Worm (Caenorhabditis elegans) whole organism, L1 larva: ENCODE data around the gene tbx-41.

Source experiments
- C04F5.9 ChIP-seq: sonication (generic microtip); optimal IDR thresholded peaks from 2 replicates; lab custom pipeline; 2016; ENCODE audit warnings: missing genetic modification characterization, missing compliant biosample characterization
- F16B12.6 ChIP-seq: fragments of 150-350 bp; optimal IDR thresholded peaks from 2 replicates; lab custom pipeline; 2014; ENCODE audit warnings: missing biosample characterization, missing genetic modification characterization
- aly-2 ChIP-seq: fragments of 150-350 bp; optimal IDR thresholded peaks from 2 replicates; lab custom pipeline; 2014; ENCODE audit warnings: missing biosample characterization, missing genetic modification characterization
- ama-1 ChIP-seq: fragments of 150-350 bp; optimal IDR thresholded peaks from 2 replicates; lab custom pipeline; 2014
- ceh-8 ChIP-seq: fragments of 200-800 bp; sonication (Bioruptor generic); optimal IDR thresholded peaks from 2 replicates; lab custom pipeline; 2018; ENCODE audit warnings: mild to moderate bottlenecking, missing genetic modification characterization, moderate library complexity, missing compliant biosample characterization
- ceh-82 ChIP-seq, 3 experiments: fragments of 150-350 bp in 1 of 3; sonication (generic microtip) in 2 of 3; optimal IDR thresholded peaks; 2 replicates each; lab custom pipeline; 2014 to 2017; ENCODE audit warnings: missing biosample characterization in 3 of 3, missing genetic modification characterization in 3 of 3
- ceh-88 ChIP-seq: fragments of 200-800 bp; sonication (Bioruptor generic); IDR thresholded peaks from 2 replicates; pipeline ENCODE4 v1.3.6; 2022; ENCODE audit warnings: missing genetic modification characterization, missing compliant biosample characterization
- ceh-90 ChIP-seq: sonication (generic microtip); optimal IDR thresholded peaks from 2 replicates; lab custom pipeline; 2016; ENCODE audit warnings: missing genetic modification characterization, missing compliant biosample characterization
- dpl-1 ChIP-seq, 3 experiments: fragments of 150-350 bp in 2 of 3; sonication (generic microtip) in 1 of 3; optimal IDR thresholded peaks; 2 replicates each; lab custom pipeline; 2014 to 2017; ENCODE audit warnings: missing biosample characterization in 3 of 3, missing genetic modification characterization in 3 of 3, missing genetic modification reagents in 3 of 3
- dsc-1 ChIP-seq: sonication (generic microtip); optimal IDR thresholded peaks from 2 replicates; lab custom pipeline; 2016; ENCODE audit warnings: mild to moderate bottlenecking, missing genetic modification characterization, missing compliant biosample characterization
- efl-1 ChIP-seq, 4 experiments: fragments of 150-350 bp; optimal IDR thresholded peaks in 3 of 4; peaks in 1 of 4; 1 replicate in 1 of 4; 2 replicates in 3 of 4; lab custom pipeline; 2014; ENCODE audit warnings: missing biosample characterization in 2 of 4, missing genetic modification characterization in 2 of 4, missing genetic modification reagents in 2 of 4
- egl-13 ChIP-seq: sonication (generic microtip); optimal IDR thresholded peaks from 2 replicates; lab custom pipeline; 2016; ENCODE audit warnings: missing genotype, missing genetic modification reagents, missing genetic modification characterization, missing compliant biosample characterization
- grh-1 ChIP-seq: fragments of 200-800 bp; sonication (Bioruptor generic); IDR thresholded peaks from 2 replicates; pipeline ENCODE4 v1.3.6; 2022; ENCODE audit warnings: missing genetic modification reagents, missing genetic modification characterization, missing compliant biosample characterization
- jun-1 ChIP-seq: fragments of 150-350 bp; optimal IDR thresholded peaks from 2 replicates; lab custom pipeline; 2014; ENCODE audit warnings: missing biosample characterization, missing genetic modification reagents, missing genetic modification characterization
- lin-35 ChIP-seq, 2 experiments: fragments of 150-350 bp; optimal IDR thresholded peaks; 2 replicates each; lab custom pipeline; 2014; ENCODE audit warnings: missing biosample characterization in 2 of 2, missing genetic modification characterization in 2 of 2, missing genetic modification reagents in 2 of 2
- lsy-2 ChIP-seq, 2 experiments: fragments of 150-350 bp; optimal IDR thresholded peaks; 2 replicates each; lab custom pipeline; 2014; ENCODE audit warnings: missing biosample characterization in 2 of 2, missing genetic modification characterization in 2 of 2
- mab-9 ChIP-seq: fragments of 200-800 bp; sonication (Bioruptor generic); IDR thresholded peaks from 2 replicates; pipeline ENCODE4 v1.3.6; 2022; ENCODE audit warnings: missing genetic modification reagents, missing genetic modification characterization, missing compliant biosample characterization
- mep-1 ChIP-seq: fragments of 150-350 bp; optimal IDR thresholded peaks from 2 replicates; lab custom pipeline; 2014; ENCODE audit warnings: missing biosample characterization, missing genetic modification characterization
- nhr-11 ChIP-seq: fragments of 150-350 bp; optimal IDR thresholded peaks from 2 replicates; lab custom pipeline; 2014; ENCODE audit warnings: missing biosample characterization, missing genetic modification characterization
- nhr-20 ChIP-seq: sonication (generic microtip); optimal IDR thresholded peaks from 2 replicates; lab custom pipeline; 2016; ENCODE audit warnings: mild to moderate bottlenecking, missing genetic modification characterization, missing compliant biosample characterization
- nhr-28 ChIP-seq: fragments of 150-350 bp; optimal IDR thresholded peaks from 2 replicates; lab custom pipeline; 2014; ENCODE audit warnings: missing biosample characterization, missing genetic modification characterization
- nhr-47 ChIP-seq: sonication (generic microtip); optimal IDR thresholded peaks from 2 replicates; lab custom pipeline; 2016; ENCODE audit warnings: mild to moderate bottlenecking, missing genetic modification characterization, moderate library complexity, missing compliant biosample characterization
- nhr-71 ChIP-seq: sonication (generic microtip); optimal IDR thresholded peaks from 2 replicates; lab custom pipeline; 2016; ENCODE audit warnings: mild to moderate bottlenecking, missing genetic modification characterization, moderate library complexity, missing compliant biosample characterization
- nhr-77 ChIP-seq: fragments of 150-350 bp; optimal IDR thresholded peaks from 2 replicates; lab custom pipeline; 2014; ENCODE audit warnings: missing biosample characterization, missing genetic modification characterization
- rnt-1 ChIP-seq: sonication (generic microtip); optimal IDR thresholded peaks from 2 replicates; lab custom pipeline; 2016; ENCODE audit warnings: mild to moderate bottlenecking, missing genetic modification characterization, moderate library complexity, missing compliant biosample characterization
- skn-1 ChIP-seq: fragments of 150-350 bp; optimal IDR thresholded peaks from 2 replicates; lab custom pipeline; 2014; ENCODE audit warnings: missing biosample characterization, missing genetic modification characterization
- snpc-4 ChIP-seq: fragments of 150-350 bp; optimal IDR thresholded peaks from 2 replicates; lab custom pipeline; 2014; ENCODE audit warnings: missing biosample characterization, missing genetic modification characterization
- snu-23 ChIP-seq: sonication (generic microtip); optimal IDR thresholded peaks from 2 replicates; lab custom pipeline; 2016; ENCODE audit warnings: missing genetic modification characterization, missing compliant biosample characterization
- sox-4 ChIP-seq: sonication (generic microtip); optimal IDR thresholded peaks from 2 replicates; lab custom pipeline; 2016; ENCODE audit warnings: missing genetic modification characterization, missing compliant biosample characterization
- sup-37 ChIP-seq: fragments of 200-800 bp; sonication (Bioruptor generic); optimal IDR thresholded peaks from 2 replicates; lab custom pipeline; 2018; ENCODE audit warnings: mild to moderate bottlenecking, missing genetic modification characterization, missing compliant biosample characterization
- swsn-7 ChIP-seq: sonication (generic microtip); optimal IDR thresholded peaks from 2 replicates; lab custom pipeline; 2016; ENCODE audit warnings: missing genetic modification characterization, missing compliant biosample characterization
- tbx-2 ChIP-seq: sonication (generic microtip); optimal IDR thresholded peaks from 2 replicates; lab custom pipeline; 2016; ENCODE audit warnings: missing genetic modification characterization, missing compliant biosample characterization
- tlp-1 ChIP-seq: fragments of 150-350 bp; optimal IDR thresholded peaks from 2 replicates; lab custom pipeline; 2014; ENCODE audit warnings: missing biosample characterization, missing genetic modification characterization
- unc-130 ChIP-seq: fragments of 150-350 bp; optimal IDR thresholded peaks from 2 replicates; lab custom pipeline; 2017; ENCODE audit warnings: missing biosample characterization, missing genetic modification characterization, inconsistent platforms
- unc-62 ChIP-seq: fragments of 150-350 bp; optimal IDR thresholded peaks from 2 replicates; lab custom pipeline; 2014; ENCODE audit warnings: missing biosample characterization, missing genetic modification reagents, missing genetic modification characterization
- unc-98 ChIP-seq: fragments of 200-800 bp; sonication (Bioruptor generic); IDR thresholded peaks from 2 replicates; pipeline ENCODE4 v1.3.6; 2022; ENCODE audit warnings: missing genetic modification characterization, missing compliant biosample characterization
- xbp-1 ChIP-seq: sonication (generic microtip); optimal IDR thresholded peaks from 2 replicates; lab custom pipeline; 2016; ENCODE audit warnings: missing genetic modification characterization, missing compliant biosample characterization

Gene tbx-41

ce11 chrX:1837703-1838102, 27.3 kb upstream of the tbx-41 start (continued):
- no peak for TF ChIP-seq nhr-11 (tag; lab: Kevin White, UChicago)
- peak; percentile 6 for TF ChIP-seq sox-4
- TF ChIP-seq aly-2 (tag; lab: Kevin White, UChicago): no peak
- peak in 1 of 2 experiments; percentile 64 for TF ChIP-seq lin-35 (GFP tag; optimal IDR thresholded peaks at IDR 0.05; lab: Kevin White, UChicago)
- TF ChIP-seq nhr-71 (tag; lab: Kevin White, UChicago): peak; percentile 62
- no peak for TF ChIP-seq grh-1 (GFP tag; lab: Robert Waterston, UW)
- peak; percentile 45 for TF ChIP-seq swsn-7
- TF ChIP-seq efl-1 (optimal IDR thresholded peaks at IDR 0.05; lab: Kevin White, UChicago): peak in 1 of 2 experiments; percentile 21
- TF ChIP-seq efl-1 (GFP tag; optimal IDR thresholded peaks at IDR 0.05 in 1 of 2; lab: Kevin White, UChicago): no peak
- peak; percentile 57 for TF ChIP-seq dsc-1 (tag; lab: Kevin White, UChicago)
- TF ChIP-seq skn-1 (tag; lab: Kevin White, UChicago): peak; percentile 73
- TF ChIP-seq nhr-77: no peak
- peak; percentile 68 for TF ChIP-seq rnt-1 (tag; lab: Kevin White, UChicago)
- TF ChIP-seq C04F5.9 (tag; lab: Kevin White, UChicago): no peak
- TF ChIP-seq F16B12.6: no peak
- TF ChIP-seq jun-1 (tag; lab: Kevin White, UChicago): no peak
- TF ChIP-seq mab-9: no peak
- no peak for TF ChIP-seq unc-62 (GFP tag; lab: Kevin White, UChicago)
- TF ChIP-seq lsy-2 (tag; optimal IDR thresholded peaks at IDR 0.05; lab: Kevin White, UChicago): peak in 1 of 2 experiments; percentile 16
- TF ChIP-seq, all 84 proteins: peak for 27

DNA sequence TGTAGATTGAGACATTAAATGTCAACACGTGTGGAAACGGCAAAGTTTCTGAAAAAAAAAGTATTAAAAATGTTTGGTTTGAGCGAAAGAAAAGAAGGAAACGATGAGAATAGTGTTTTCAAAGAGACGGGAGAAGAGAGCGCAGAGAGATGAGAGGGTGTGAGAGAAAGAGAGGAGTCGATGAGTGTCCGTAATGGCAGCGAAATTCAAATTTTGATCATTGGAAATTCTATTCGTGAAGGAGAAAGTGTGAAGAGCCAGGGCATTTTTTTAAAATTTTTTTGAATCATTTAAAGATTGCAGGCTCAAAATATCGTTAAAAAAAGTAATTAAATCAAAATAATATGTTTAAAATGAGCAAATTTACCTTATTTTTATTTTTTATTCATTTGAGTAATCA, 19.6 kb upstream of the tbx-41 start, which contains the start of gene T26C11.4:
Gene T26C11.4, minus strand, starts transcription at position 54 of the 400 bp plus-strand sequence.
- TF ChIP-seq sup-37 (GFP tag; lab: Kevin White, UChicago) (no peak), lsy-2 (tag; optimal IDR thresholded peaks at IDR 0.05; lab: Kevin White, UChicago) (peak; percentile 24 to 29), snu-23 (GFP tag; lab: Kevin White, UChicago) (peak; percentile 50), lin-35 (GFP tag; optimal IDR thresholded peaks at IDR 0.05; lab: Kevin White, UChicago) (peak; percentile 49 to 88), ceh-88 (no peak), ceh-8 (GFP tag; lab: Kevin White, UChicago) (no peak), ceh-82 (tag; optimal IDR thresholded peaks at IDR 0.05; lab: Kevin White, UChicago) (peak in 1 of 3 experiments; percentile 38), xbp-1 (tag; lab: Kevin White, UChicago) (peak; percentile 3), skn-1 (tag; lab: Kevin White, UChicago) (peak; percentile 54), efl-1 (optimal IDR thresholded peaks at IDR 0.05; lab: Kevin White, UChicago) (peak in 1 of 2 experiments; percentile 76), efl-1 (GFP tag; optimal IDR thresholded peaks at IDR 0.05 in 1 of 2; lab: Kevin White, UChicago) (peak; percentile 77 to 97), rnt-1 (tag; lab: Kevin White, UChicago) (peak; percentile 21), nhr-71 (tag; lab: Kevin White, UChicago) (peak; percentile 36), nhr-20 (tag; lab: Kevin White, UChicago) (peak; percentile 14), unc-130 (no peak), nhr-47 (tag; lab: Kevin White, UChicago) (peak; percentile 47), dpl-1 (GFP tag; optimal IDR thresholded peaks at IDR 0.05; lab: Kevin White, UChicago) (peak; percentile 67 to 77 (median 72)), tbx-2 (peak; percentile 8), tlp-1 (no peak), egl-13 (tag; lab: Kevin White, UChicago) (peak; percentile 6), ama-1 (lab: Kevin White, UChicago) (no peak)

ce11 chrX:1847685-1848084, 17.4 kb upstream of the tbx-41 start:
- no peak for TF ChIP-seq mep-1
- TF ChIP-seq nhr-28 (tag; lab: Kevin White, UChicago): no peak
- TF ChIP-seq unc-98 (GFP tag; lab: Robert Waterston, UW): no peak
- TF ChIP-seq rnt-1 (tag; lab: Kevin White, UChicago): no peak
- no peak for TF ChIP-seq efl-1 (optimal IDR thresholded peaks at IDR 0.05; lab: Kevin White, UChicago)
- no peak for TF ChIP-seq efl-1 (GFP tag; optimal IDR thresholded peaks at IDR 0.05 in 1 of 2; lab: Kevin White, UChicago)
- no peak for TF ChIP-seq snpc-4
- no peak for TF ChIP-seq nhr-20 (tag; lab: Kevin White, UChicago)
- no peak for TF ChIP-seq ceh-90 (tag; lab: Kevin White, UChicago)
